Fruit fly (Drosophila melanogaster): Measurements from ENCODE around the gene CG3581.

The CG3581 gene

DNA sequence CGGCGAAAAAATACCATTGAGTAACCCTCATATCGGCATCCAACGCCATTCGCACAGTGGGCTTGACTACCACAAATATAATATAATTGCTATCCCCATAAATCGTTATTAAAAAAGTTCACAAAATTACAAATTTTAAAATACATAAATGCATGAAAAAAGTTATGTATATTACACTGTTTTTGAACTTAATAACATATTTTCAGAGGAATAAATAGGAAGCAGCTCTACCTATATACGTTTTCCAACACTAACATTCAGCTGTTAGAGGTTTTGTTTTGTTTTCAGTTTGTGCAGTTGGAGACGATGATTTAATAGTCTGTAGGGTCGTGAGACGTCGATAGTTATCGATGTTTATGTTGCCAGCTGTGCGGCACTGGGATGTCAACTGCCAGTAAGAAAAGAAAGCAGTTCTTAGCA lies 28.5 kb upstream of the CG3581 start, which contains the start of the genes Ino80 and Aptx (continued):
- peak; percentile 73 for TF ChIP-seq CG34376 (GFP tag; optimal IDR thresholded peaks at IDR 0.05)
- TF ChIP-seq Eip74EF (GFP tag; optimal IDR thresholded peaks at IDR 0.05): no peak
- TF ChIP-seq dmrt99B (tag; optimal IDR thresholded peaks at IDR 0.05): no peak
- no peak for TF ChIP-seq kni (GFP tag; optimal IDR thresholded peaks at IDR 0.05)
- TF ChIP-seq CG32532 (GFP tag; IDR thresholded peaks at IDR 0.05): peak; percentile 96
- TF ChIP-seq gce (GFP tag; IDR thresholded peaks at IDR 0.05): peak; percentile 84; the same call in 2 of the 3 replicates
- TF ChIP-seq bab2 (GFP tag; optimal IDR thresholded peaks at IDR 0.05): peak; percentile 95
- peak; percentile 85 for TF ChIP-seq CG11560 (tag; IDR thresholded peaks at IDR 0.05)
- no peak for TF ChIP-seq abd-A (tag; optimal IDR thresholded peaks at IDR 0.05)
- peak; percentile 97 for TF ChIP-seq amos (GFP tag; IDR thresholded peaks at IDR 0.05; ENCODE audit: partially characterized antibody)
- peak; percentile 87 for TF ChIP-seq CG12744 (GFP tag; optimal IDR thresholded peaks at IDR 0.05)
- TF ChIP-seq Bdp1 (GFP tag; optimal IDR thresholded peaks at IDR 0.05): peak; percentile 89
- peak; percentile 88 for TF ChIP-seq CG11695 (GFP tag; IDR thresholded peaks at IDR 0.05)
- peak; percentile 95 for TF ChIP-seq jumu (GFP tag; optimal IDR thresholded peaks at IDR 0.05)
- TF ChIP-seq wor (GFP tag; IDR thresholded peaks at IDR 0.05): peak; percentile 89
- TF ChIP-seq CG4404 (GFP tag; IDR thresholded peaks at IDR 0.05): peak; percentile 93
- peak; percentile 64; the same call in 1 of the 2 replicates for TF ChIP-seq bowl (GFP tag; IDR thresholded peaks at IDR 0.05)
- TF ChIP-seq NK7.1 (GFP tag; optimal IDR thresholded peaks at IDR 0.05): peak; percentile 82
- TF ChIP-seq vvl (GFP tag; IDR thresholded peaks at IDR 0.05): peak; percentile 97
- TF ChIP-seq scrt (GFP tag; optimal IDR thresholded peaks at IDR 0.05): no peak
- TF ChIP-seq B-H2 (GFP tag; optimal IDR thresholded peaks at IDR 0.05): no peak
- TF ChIP-seq CG10366 (GFP tag; IDR thresholded peaks at IDR 0.05): peak; percentile 93
- no peak for TF ChIP-seq prd (optimal IDR thresholded peaks at IDR 0.05)
- peak; percentile 96 for TF ChIP-seq prd (GFP tag; IDR thresholded peaks at IDR 0.05)
- peak; percentile 91 for TF ChIP-seq ap (GFP tag; IDR thresholded peaks at IDR 0.05)
- TF ChIP-seq CG13624 (GFP tag; optimal IDR thresholded peaks at IDR 0.05): peak; percentile 95
- TF ChIP-seq ewg (GFP tag; optimal IDR thresholded peaks at IDR 0.05): peak; percentile 84
- peak; percentile 92 for TF ChIP-seq CG18764 (GFP tag; optimal IDR thresholded peaks at IDR 0.05)
- TF ChIP-seq CG7372 (GFP tag; IDR thresholded peaks at IDR 0.05): peak; percentile 96
- peak; percentile 91 for TF ChIP-seq CG13287 (GFP tag; IDR thresholded peaks at IDR 0.05; ENCODE audit: partially characterized antibody)
- TF ChIP-seq CG10462 (GFP tag; optimal IDR thresholded peaks at IDR 0.05): peak; percentile 92
- TF ChIP-seq gsb (GFP tag; IDR thresholded peaks at IDR 0.05): peak; percentile 68
- TF ChIP-seq CG4328 (GFP tag; optimal IDR thresholded peaks at IDR 0.05): peak; percentile 84
- TF ChIP-seq Spps (tag; optimal IDR thresholded peaks at IDR 0.05): peak; percentile 84
- TF ChIP-seq CG18476 (GFP tag; optimal IDR thresholded peaks at IDR 0.05): peak; percentile 94
- TF ChIP-seq mirr (GFP tag; optimal IDR thresholded peaks at IDR 0.05): peak; percentile 64
- TF ChIP-seq pnt (GFP tag; optimal IDR thresholded peaks at IDR 0.05): peak; percentile 92
- TF ChIP-seq Dip2 (GFP tag; IDR thresholded peaks at IDR 0.05): peak; percentile 49
- peak; percentile 86 for TF ChIP-seq CG7357 (GFP tag; IDR thresholded peaks at IDR 0.05)
- TF ChIP-seq CG15514 (GFP tag; optimal IDR thresholded peaks at IDR 0.05): peak; percentile 97
- TF ChIP-seq CG9876 (GFP tag; optimal IDR thresholded peaks at IDR 0.05): peak; percentile 86
- TF ChIP-seq z (GFP tag; IDR thresholded peaks at IDR 0.05): peak; percentile 49; the same call in 1 of the 3 replicates
- TF ChIP-seq nau (GFP tag; optimal IDR thresholded peaks at IDR 0.05): peak; percentile 38
- TF ChIP-seq crp (GFP tag; optimal IDR thresholded peaks at IDR 0.05): peak; percentile 84 to 92
- peak; percentile 89 for TF ChIP-seq CG33557 (GFP tag; optimal IDR thresholded peaks at IDR 0.05)
- peak; percentile 89 for TF ChIP-seq croc (GFP tag; conservative IDR thresholded peaks at IDR 0.05)
- TF ChIP-seq CG2129 (GFP tag; IDR thresholded peaks at IDR 0.05; ENCODE audit: partially characterized antibody): peak; percentile 68
- TF ChIP-seq Hey (tag; optimal IDR thresholded peaks at IDR 0.05): peak; percentile 48
- TF ChIP-seq insv (GFP tag; optimal IDR thresholded peaks at IDR 0.05): peak in 1 of 2 experiments; percentile 68
- TF ChIP-seq ab (GFP tag; optimal IDR thresholded peaks at IDR 0.05): peak; percentile 77
